Worm (Caenorhabditis elegans) whole organism, early embryonic: ENCODE results near the gene spig-9.

Experiments used
- B0310.2 ChIP-seq: sonication (generic microtip); optimal IDR thresholded peaks from 2 replicates; lab custom pipeline; 2016; ENCODE audit warnings: mild to moderate bottlenecking, missing genetic modification characterization, missing compliant biosample characterization
- aly-1 ChIP-seq: sonication (generic microtip); optimal IDR thresholded peaks from 2 replicates; lab custom pipeline; 2016; ENCODE audit warnings: missing genetic modification characterization, missing compliant biosample characterization
- ama-1 ChIP-seq: fragments of 150-350 bp; optimal IDR thresholded peaks from 2 replicates; lab custom pipeline; 2014
- ceh-13 ChIP-seq: fragments of 200-800 bp; sonication (Bioruptor generic); optimal IDR thresholded peaks from 2 replicates; lab custom pipeline; 2018; ENCODE audit warnings: mild to moderate bottlenecking, missing genetic modification characterization, missing compliant biosample characterization
- ceh-36 ChIP-seq: sonication (generic microtip); optimal IDR thresholded peaks from 2 replicates; lab custom pipeline; 2016; ENCODE audit warnings: missing genetic modification characterization, inconsistent platforms, missing compliant biosample characterization
- ets-7 ChIP-seq: sonication (generic microtip); optimal IDR thresholded peaks from 2 replicates; lab custom pipeline; 2016; ENCODE audit warnings: missing genotype, missing genetic modification characterization, missing compliant biosample characterization
- hmbx-1 ChIP-seq: sonication (generic microtip); optimal IDR thresholded peaks from 2 replicates; lab custom pipeline; 2016; ENCODE audit warnings: mild to moderate bottlenecking, missing genetic modification characterization, missing compliant biosample characterization
- hnd-1 ChIP-seq: sonication (generic microtip); optimal IDR thresholded peaks from 2 replicates; lab custom pipeline; 2016; ENCODE audit warnings: missing genetic modification characterization, missing compliant biosample characterization
- pes-1 ChIP-seq: fragments of 200-800 bp; sonication (Bioruptor generic); IDR thresholded peaks from 2 replicates; pipeline ENCODE4 v1.3.6; 2022; ENCODE audit warnings: missing genetic modification reagents, missing genetic modification characterization, missing compliant biosample characterization
- scrt-1 ChIP-seq: fragments of 200-800 bp; sonication (Bioruptor generic); IDR thresholded peaks from 2 replicates; pipeline ENCODE4 v1.3.6; 2022; ENCODE audit warnings: missing genetic modification characterization, missing compliant biosample characterization
- sea-1 ChIP-seq: fragments of 200-800 bp; sonication (Bioruptor generic); conservative IDR thresholded peaks from 2 replicates; pipeline ENCODE4 v1.3.6; 2022; ENCODE audit warnings: missing genetic modification characterization, missing compliant biosample characterization
- tbx-37 ChIP-seq: fragments of 200-800 bp; sonication (Bioruptor generic); conservative IDR thresholded peaks from 2 replicates; pipeline ENCODE4 v1.3.6; 2022; ENCODE audit warnings: missing genetic modification reagents, missing genetic modification characterization, missing compliant biosample characterization

DNA sequence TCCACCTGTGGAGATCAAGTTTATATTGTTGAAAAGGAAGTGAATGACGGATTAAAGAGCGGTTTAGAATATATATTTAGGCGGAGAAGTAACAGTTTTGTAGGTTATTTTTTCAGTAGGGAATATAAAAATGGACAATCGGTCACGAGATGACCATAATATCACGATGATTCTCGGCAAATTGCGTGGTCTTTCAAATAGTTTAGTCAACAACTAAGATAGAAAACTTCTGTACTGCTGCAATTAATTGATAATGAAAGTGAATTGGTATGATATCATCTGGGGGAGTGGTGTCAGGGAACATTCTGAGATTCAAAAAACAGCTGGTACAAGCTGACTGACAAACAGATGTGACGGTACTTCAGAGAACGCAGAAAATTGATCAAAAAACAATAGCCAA, 3.2 kb downstream of the spig-9 start:
- TF ChIP-seq ceh-36 (tag; lab: Kevin White, UChicago) (no peak), ama-1 (lab: Kevin White, UChicago) (no peak), pes-1 (no peak), scrt-1 (GFP tag; lab: Robert Waterston, UW) (no peak), tbx-37 (GFP tag; lab: Robert Waterston, UW) (no peak), B0310.2 (no peak), ets-7 (no peak), hmbx-1 (tag; lab: Kevin White, UChicago) (no peak), sea-1 (GFP tag; lab: Robert Waterston, UW) (no peak), ceh-13 (GFP tag; lab: Kevin White, UChicago) (no peak), hnd-1 (tag; lab: Kevin White, UChicago) (no peak), aly-1 (no peak)
